Worm (Caenorhabditis elegans): ENCODE data around the gene nlp-80.

The nlp-80 gene

ce11 chrV:11076403-11076802 is 11.0 kb upstream of the nlp-80 start:
- TF ChIP-seq jun-1 (tag; optimal IDR thresholded peaks at IDR 0.05) = peak; percentile 4
- TF ChIP-seq nhr-25 (tag; optimal IDR thresholded peaks at IDR 0.05) = peak; percentile 72
- TF ChIP-seq unc-62 (GFP tag; optimal IDR thresholded peaks at IDR 0.05) = no peak
- peak; percentile 8 for TF ChIP-seq egl-5 (tag; optimal IDR thresholded peaks at IDR 0.05)
- peak; percentile 32 for TF ChIP-seq pha-4 (tag; optimal IDR thresholded peaks at IDR 0.05)
- TF ChIP-seq elt-2 (tag; optimal IDR thresholded peaks at IDR 0.05) = peak; percentile 52
- peak; percentile 94 for TF ChIP-seq ama-1 (optimal IDR thresholded peaks at IDR 0.05)
- no peak for TF ChIP-seq nhr-11 (tag; optimal IDR thresholded peaks at IDR 0.05)

- no peak for TF ChIP-seq hmg-11 (tag; optimal IDR thresholded peaks at IDR 0.05)
- TF ChIP-seq lsy-12 (tag; optimal IDR thresholded peaks at IDR 0.05) = no peak
- TF ChIP-seq nhr-43 (tag; optimal IDR thresholded peaks at IDR 0.05; ENCODE audit: poor library complexity, severe bottlenecking) = peak; percentile 14
- TF ChIP-seq tbx-2 (tag; optimal IDR thresholded peaks at IDR 0.05) = peak; percentile 34
These were observed 10.6 kb upstream of the nlp-80 start for ce11 chrV:11076028-11076402.

- peak; percentile 28 for TF ChIP-seq snpc-4 (tag; optimal IDR thresholded peaks at IDR 0.05)
- peak; percentile 68 for TF ChIP-seq nhr-25 (tag; optimal IDR thresholded peaks at IDR 0.05)
- no peak for TF ChIP-seq nhr-43 (tag; optimal IDR thresholded peaks at IDR 0.05; ENCODE audit: poor library complexity, severe bottlenecking)
- TF ChIP-seq ZK546.5 (tag; optimal IDR thresholded peaks at IDR 0.05) = no peak
- no peak for TF ChIP-seq fkh-10 (GFP tag; optimal IDR thresholded peaks at IDR 0.05)
- no peak for TF ChIP-seq sea-2 (GFP tag; optimal IDR thresholded peaks at IDR 0.05)
- TF ChIP-seq jun-1 (tag; optimal IDR thresholded peaks at IDR 0.05) = no peak
- peak; percentile 23 for TF ChIP-seq mdl-1 (tag; optimal IDR thresholded peaks at IDR 0.05)
- no peak for TF ChIP-seq nhr-67 (tag; optimal IDR thresholded peaks at IDR 0.05)
- no peak for TF ChIP-seq tbx-2 (tag; optimal IDR thresholded peaks at IDR 0.05)
- TF ChIP-seq ceh-16 (tag; optimal IDR thresholded peaks at IDR 0.05) = no peak
- no peak for TF ChIP-seq ceh-9 (tag; optimal IDR thresholded peaks at IDR 0.05)
- TF ChIP-seq nhr-11 (tag; optimal IDR thresholded peaks at IDR 0.05) = no peak
- TF ChIP-seq eor-1 (tag; optimal IDR thresholded peaks at IDR 0.05) = no peak
- no peak for TF ChIP-seq ztf-4 (tag; optimal IDR thresholded peaks at IDR 0.05)
- no peak for TF ChIP-seq egl-5 (tag; optimal IDR thresholded peaks at IDR 0.05)
- no peak for TF ChIP-seq nhr-12 (tag; optimal IDR thresholded peaks at IDR 0.05)
- TF ChIP-seq nhr-28 (tag; optimal IDR thresholded peaks at IDR 0.05) = no peak
- peak; percentile 61 for TF ChIP-seq lin-15B (tag; optimal IDR thresholded peaks at IDR 0.05)
- TF ChIP-seq daf-12 (tag; optimal IDR thresholded peaks at IDR 0.05) = no peak
- no peak for TF ChIP-seq ztf-11 (tag; optimal IDR thresholded peaks at IDR 0.05)
- peak; percentile 78 for TF ChIP-seq nfya-1 (tag; optimal IDR thresholded peaks at IDR 0.05; ENCODE audit: insufficient read depth)
- TF ChIP-seq pha-4 (tag; optimal IDR thresholded peaks at IDR 0.05) = no peak
- TF ChIP-seq unc-39 (tag; optimal IDR thresholded peaks at IDR 0.05) = no peak
- no peak for TF ChIP-seq fkh-2 (tag; optimal IDR thresholded peaks at IDR 0.05)
- TF ChIP-seq fos-1 (tag; optimal IDR thresholded peaks at IDR 0.05) = no peak
- no peak for TF ChIP-seq elt-3 (tag; optimal IDR thresholded peaks at IDR 0.05)
- TF ChIP-seq ceh-82 (tag; optimal IDR thresholded peaks at IDR 0.05) = no peak
- TF ChIP-seq ama-1 (optimal IDR thresholded peaks at IDR 0.05) = peak; percentile 64
- TF ChIP-seq unc-62 (GFP tag; optimal IDR thresholded peaks at IDR 0.05) = no peak
- TF ChIP-seq lin-39 (tag; optimal IDR thresholded peaks at IDR 0.05) = no peak
- TF ChIP-seq zag-1 (tag; optimal IDR thresholded peaks at IDR 0.05) = no peak
- TF ChIP-seq elt-2 (tag; optimal IDR thresholded peaks at IDR 0.05) = no peak
- TF ChIP-seq skn-1 (tag; optimal IDR thresholded peaks at IDR 0.05) = no peak
- no peak for TF ChIP-seq mml-1 (tag; optimal IDR thresholded peaks at IDR 0.05)
- peak; percentile 26 for TF ChIP-seq nhr-23 (tag; optimal IDR thresholded peaks at IDR 0.05)
- TF ChIP-seq nhr-77 (tag; optimal IDR thresholded peaks at IDR 0.05) = no peak
- TF ChIP-seq hmg-11 (tag; optimal IDR thresholded peaks at IDR 0.05) = peak; percentile 85
- TF ChIP-seq egl-27 (tag; optimal IDR thresholded peaks at IDR 0.05) = no peak
- TF ChIP-seq R02D3.7 (tag; optimal IDR thresholded peaks at IDR 0.05) = no peak
- no peak for TF ChIP-seq aly-2 (tag; optimal IDR thresholded peaks at IDR 0.05)
- no peak for TF ChIP-seq ceh-28 (tag; optimal IDR thresholded peaks at IDR 0.05)
These were observed 10.0 kb upstream of the nlp-80 start for ce11 chrV:11075209-11076027.

All from whole organism, L3 larva.